In genomic region chr3L:10965731-10966647, dm6 we compare ENCODE assay signal across 1 fruit fly cellular context.
TF ChIP-seq lines count a peak whose summit lies in the region.

No protein-coding gene starts in this region.

TF ChIP-seq in whole organism, embryonic, 481 proteins besides CTCF, POLR2A, EP300 and RAD21 (continued from another document and continues in another):
- peak; percentile 81 for TF ChIP-seq NfI (GFP tag; optimal IDR thresholded peaks at IDR 0.05; lab: Kevin White, UChicago)
- peak; percentile 23 for TF ChIP-seq CG10565 (GFP tag; optimal IDR thresholded peaks at IDR 0.05; lab: Kevin White, UChicago)
- TF ChIP-seq Sry-β (GFP tag; optimal IDR thresholded peaks at IDR 0.05; lab: Kevin White, UChicago): peak; percentile 34
- TF ChIP-seq ara (GFP tag; IDR thresholded peaks at IDR 0.05; lab: Robert Waterston, UW): peak; percentile 83
- TF ChIP-seq wdn (GFP tag; IDR thresholded peaks at IDR 0.05; lab: Robert Waterston, UW): 0 out of 2 replicates have a peak, but pooled peaks have one; percentile 38
- TF ChIP-seq CG4360 (GFP tag; IDR thresholded peaks at IDR 0.05; lab: Robert Waterston, UW): peak; percentile 62; the same call in 1 of the 2 replicates
- peak; percentile 68 for TF ChIP-seq HLH54F (GFP tag; optimal IDR thresholded peaks at IDR 0.05; lab: Kevin White, UChicago)
- TF ChIP-seq CG1233 (GFP tag; optimal IDR thresholded peaks at IDR 0.05; lab: Kevin White, UChicago): peak; percentile 80
- TF ChIP-seq jing (GFP tag; optimal IDR thresholded peaks at IDR 0.05; lab: Kevin White, UChicago): peak; percentile 81
- peak; percentile 41 for TF ChIP-seq CG2116 (GFP tag; optimal IDR thresholded peaks at IDR 0.05; lab: Kevin White, UChicago)
- TF ChIP-seq HLH4C (GFP tag; IDR thresholded peaks at IDR 0.05; lab: Robert Waterston, UW; ENCODE audit: partially characterized antibody): no peak
- peak; percentile 88 for TF ChIP-seq nerfin-1 (tag; optimal IDR thresholded peaks at IDR 0.05; lab: Kevin White, UChicago)
- TF ChIP-seq Ssrp (tag; optimal IDR thresholded peaks at IDR 0.05; lab: Kevin White, UChicago): peak; percentile 89
- no peak for TF ChIP-seq mld (GFP tag; IDR thresholded peaks at IDR 0.05; lab: Robert Waterston, UW; ENCODE audit: partially characterized antibody)
- peak; percentile 68 for TF ChIP-seq Ets97D (GFP tag; optimal IDR thresholded peaks at IDR 0.05; lab: Kevin White, UChicago)
- TF ChIP-seq knrl (GFP tag; IDR thresholded peaks at IDR 0.05; lab: Robert Waterston, UW; ENCODE audit: partially characterized antibody): no peak
- TF ChIP-seq ranshi (GFP tag; IDR thresholded peaks at IDR 0.05; lab: Robert Waterston, UW): peak; percentile 85
- TF ChIP-seq CG15514 (GFP tag; optimal IDR thresholded peaks at IDR 0.05; lab: Kevin White, UChicago): peak; percentile 39
- TF ChIP-seq chn (GFP tag; optimal IDR thresholded peaks at IDR 0.05; lab: Kevin White, UChicago): peak; percentile 85
- TF ChIP-seq Nf-YA (GFP tag; IDR thresholded peaks at IDR 0.05; lab: Robert Waterston, UW): peak; percentile 81
- TF ChIP-seq dysf (GFP tag; IDR thresholded peaks at IDR 0.05; lab: Robert Waterston, UW): peak; percentile 91
- TF ChIP-seq Med (GFP tag; lab: Kevin White, UChicago): peak; percentile 97
- no peak for TF ChIP-seq pfk (GFP tag; optimal IDR thresholded peaks at IDR 0.05; lab: Kevin White, UChicago)
- TF ChIP-seq ATbp (GFP tag; optimal IDR thresholded peaks at IDR 0.05; lab: Kevin White, UChicago): peak; percentile 89
- TF ChIP-seq slou (GFP tag; optimal IDR thresholded peaks at IDR 0.05; lab: Kevin White, UChicago): peak; percentile 47
- TF ChIP-seq repo (GFP tag; optimal IDR thresholded peaks at IDR 0.05; lab: Kevin White, UChicago): peak; percentile 80
- no peak for TF ChIP-seq sc (optimal IDR thresholded peaks at IDR 0.05; lab: Kevin White, UChicago)
- TF ChIP-seq sc (GFP tag; optimal IDR thresholded peaks at IDR 0.05; lab: Kevin White, UChicago): peak; percentile 84
- TF ChIP-seq CG31388 (GFP tag; optimal IDR thresholded peaks at IDR 0.05; lab: Kevin White, UChicago): peak; percentile 42
- peak; percentile 75 for TF ChIP-seq mam (GFP tag; optimal IDR thresholded peaks at IDR 0.05; lab: Kevin White, UChicago)
- peak; percentile 77 for TF ChIP-seq CG7372 (GFP tag; IDR thresholded peaks at IDR 0.05; lab: Robert Waterston, UW)
- TF ChIP-seq jigr1 (GFP tag; IDR thresholded peaks at IDR 0.05; lab: Robert Waterston, UW): peak; percentile 71; the same call in 1 of the 3 replicates
- TF ChIP-seq CG10959 (GFP tag; IDR thresholded peaks at IDR 0.05; lab: Robert Waterston, UW): peak; percentile 84
- peak; percentile 93 for TF ChIP-seq CG13424 (tag; optimal IDR thresholded peaks at IDR 0.05; lab: Kevin White, UChicago)
- TF ChIP-seq en (GFP tag; optimal IDR thresholded peaks at IDR 0.05; lab: Kevin White, UChicago): peak; percentile 81
- peak; percentile 89 for TF ChIP-seq CG4424 (GFP tag; optimal IDR thresholded peaks at IDR 0.05; lab: Kevin White, UChicago)
- TF ChIP-seq Tbp (GFP tag; optimal IDR thresholded peaks at IDR 0.05; lab: Kevin White, UChicago): no peak
- TF ChIP-seq al (GFP tag; IDR thresholded peaks at IDR 0.05; lab: Robert Waterston, UW): peak; percentile 34; the same call in 1 of the 2 replicates
- peak; percentile 79 for TF ChIP-seq CG5245 (GFP tag; optimal IDR thresholded peaks at IDR 0.05; lab: Kevin White, UChicago)
- peak; percentile 74; the same call in 2 of the 3 replicates for TF ChIP-seq Mrtf (GFP tag; IDR thresholded peaks at IDR 0.05; lab: Robert Waterston, UW)
- peak in 1 of 2 experiments; percentile 92 for TF ChIP-seq eve (GFP tag; optimal IDR thresholded peaks at IDR 0.05; lab: Kevin White, UChicago)
- peak; percentile 30 for TF ChIP-seq HmgD (GFP tag; optimal IDR thresholded peaks at IDR 0.05; lab: Kevin White, UChicago)
- peak; percentile 61; the same call in 2 of the 3 replicates for TF ChIP-seq CG2199 (GFP tag; IDR thresholded peaks at IDR 0.05; lab: Robert Waterston, UW)
- TF ChIP-seq CG8924 (tag; optimal IDR thresholded peaks at IDR 0.05; lab: Kevin White, UChicago): peak; percentile 90
- TF ChIP-seq dan (GFP tag; IDR thresholded peaks at IDR 0.05; lab: Robert Waterston, UW): peak; percentile 43; the same call in 1 of the 2 replicates
- peak; percentile 69; the same call in 1 of the 2 replicates for TF ChIP-seq aop (GFP tag; IDR thresholded peaks at IDR 0.05; lab: Robert Waterston, UW)
- peak; percentile 79 for TF ChIP-seq CG32772 (GFP tag; IDR thresholded peaks at IDR 0.05; lab: Robert Waterston, UW)
- TF ChIP-seq ac (GFP tag; optimal IDR thresholded peaks at IDR 0.05; lab: Kevin White, UChicago): peak; percentile 2
- peak; percentile 60 for TF ChIP-seq Oaz (GFP tag; IDR thresholded peaks at IDR 0.05; lab: Robert Waterston, UW)
- peak; percentile 35 for TF ChIP-seq stwl (tag; optimal IDR thresholded peaks at IDR 0.05; lab: Kevin White, UChicago)
- TF ChIP-seq vnd (GFP tag; IDR thresholded peaks at IDR 0.05; lab: Robert Waterston, UW; ENCODE audit: partially characterized antibody): no peak
- TF ChIP-seq CG14965 (GFP tag; optimal IDR thresholded peaks at IDR 0.05; lab: Kevin White, UChicago; ENCODE audit: borderline replicate concordance): peak; percentile 17
- TF ChIP-seq E2f1 (GFP tag; IDR thresholded peaks at IDR 0.05; lab: Robert Waterston, UW): peak; percentile 82
- peak; percentile 92 for TF ChIP-seq Abd-B (GFP tag; optimal IDR thresholded peaks at IDR 0.05; lab: Kevin White, UChicago)
- peak; percentile 89 for TF ChIP-seq CG7839 (tag; optimal IDR thresholded peaks at IDR 0.05; lab: Kevin White, UChicago)
- peak; percentile 86 to 87 for TF ChIP-seq dpn (GFP tag; optimal IDR thresholded peaks at IDR 0.05; lab: Kevin White, UChicago)
- TF ChIP-seq so (GFP tag; IDR thresholded peaks at IDR 0.05; lab: Robert Waterston, UW): peak; percentile 87
- peak; percentile 45 for TF ChIP-seq Ravus (GFP tag; IDR thresholded peaks at IDR 0.05; lab: Robert Waterston, UW)
- peak; percentile 67 for TF ChIP-seq kay (GFP tag; optimal IDR thresholded peaks at IDR 0.05; lab: Kevin White, UChicago)
- TF ChIP-seq ci (GFP tag; IDR thresholded peaks at IDR 0.05; lab: Robert Waterston, UW): peak; percentile 95
- TF ChIP-seq fd3F (GFP tag; optimal IDR thresholded peaks at IDR 0.05; lab: Kevin White, UChicago): peak; percentile 42
- TF ChIP-seq CG8388 (GFP tag; optimal IDR thresholded peaks at IDR 0.05; lab: Kevin White, UChicago): peak; percentile 90
- 0 out of 2 replicates have a peak, but pooled peaks have one; percentile 39 for TF ChIP-seq cas (GFP tag; IDR thresholded peaks at IDR 0.05; lab: Robert Waterston, UW)
- peak; percentile 81 for TF ChIP-seq MTF-1 (GFP tag; optimal IDR thresholded peaks at IDR 0.05; lab: Kevin White, UChicago; ENCODE audit: borderline replicate concordance)
- TF ChIP-seq CG17385 (GFP tag; optimal IDR thresholded peaks at IDR 0.05; lab: Kevin White, UChicago): peak; percentile 83
- peak; percentile 69 for TF ChIP-seq CG8281 (tag; optimal IDR thresholded peaks at IDR 0.05; lab: Kevin White, UChicago)
- no peak for TF ChIP-seq hth (optimal IDR thresholded peaks at IDR 0.05; lab: Kevin White, UChicago)
- peak; percentile 80 for TF ChIP-seq Aef1 (GFP tag; IDR thresholded peaks at IDR 0.05; lab: Robert Waterston, UW)
- peak; percentile 72 for TF ChIP-seq CG8359 (GFP tag; optimal IDR thresholded peaks at IDR 0.05; lab: Kevin White, UChicago; ENCODE audit: borderline replicate concordance)
- peak; percentile 61 for TF ChIP-seq NK7.1 (GFP tag; optimal IDR thresholded peaks at IDR 0.05; lab: Kevin White, UChicago)
- TF ChIP-seq BtbVII (GFP tag; optimal IDR thresholded peaks at IDR 0.05; lab: Kevin White, UChicago): peak; percentile 70
- peak; percentile 85 for TF ChIP-seq bcd (GFP tag; optimal IDR thresholded peaks at IDR 0.05; lab: Kevin White, UChicago)
- peak; percentile 90 for TF ChIP-seq Blimp-1 (GFP tag; optimal IDR thresholded peaks at IDR 0.05; lab: Kevin White, UChicago)
- peak; percentile 78 for TF ChIP-seq CG3407 (GFP tag; optimal IDR thresholded peaks at IDR 0.05; lab: Kevin White, UChicago)
- TF ChIP-seq Neu2 (GFP tag; optimal IDR thresholded peaks at IDR 0.05; lab: Kevin White, UChicago; ENCODE audit: borderline replicate concordance): no peak
- no peak for TF ChIP-seq insv (GFP tag; optimal IDR thresholded peaks at IDR 0.05; lab: Kevin White, UChicago)
- TF ChIP-seq D19A (tag; optimal IDR thresholded peaks at IDR 0.05; lab: Kevin White, UChicago): peak; percentile 99
- TF ChIP-seq Taf1 (GFP tag; IDR thresholded peaks at IDR 0.05; lab: Robert Waterston, UW): 0 out of 2 replicates have a peak, but pooled peaks have one; percentile 6
- TF ChIP-seq CG17912 (GFP tag; optimal IDR thresholded peaks at IDR 0.05; lab: Kevin White, UChicago): no peak
- peak in 1 of 2 experiments; percentile 57 for TF ChIP-seq Hr78 (GFP tag; optimal IDR thresholded peaks at IDR 0.05; lab: Kevin White, UChicago)
- peak; percentile 18 for TF ChIP-seq vfl (GFP tag; optimal IDR thresholded peaks at IDR 0.05; lab: Kevin White, UChicago)
- peak; percentile 46 for TF ChIP-seq Myb (GFP tag; optimal IDR thresholded peaks at IDR 0.05; lab: Kevin White, UChicago)
- TF ChIP-seq CG10543 (GFP tag; optimal IDR thresholded peaks at IDR 0.05; lab: Kevin White, UChicago): no peak
- peak; percentile 45 for TF ChIP-seq CG7745 (tag; optimal IDR thresholded peaks at IDR 0.05; lab: Kevin White, UChicago)
- TF ChIP-seq Six4 (GFP tag; optimal IDR thresholded peaks at IDR 0.05; lab: Kevin White, UChicago): peak; percentile 76
- peak; percentile 82 for TF ChIP-seq Vsx1 (GFP tag; optimal IDR thresholded peaks at IDR 0.05; lab: Kevin White, UChicago)
- TF ChIP-seq gcm2 (GFP tag; optimal IDR thresholded peaks at IDR 0.05; lab: Kevin White, UChicago): peak; percentile 52
- no peak for TF ChIP-seq Opbp (GFP tag; IDR thresholded peaks at IDR 0.05; lab: Robert Waterston, UW; ENCODE audit: partially characterized antibody)
- TF ChIP-seq Ptx1 (GFP tag; IDR thresholded peaks at IDR 0.05; lab: Robert Waterston, UW): peak; percentile 90
- peak; percentile 84 for TF ChIP-seq Mad (GFP tag; optimal IDR thresholded peaks at IDR 0.05; lab: Kevin White, UChicago)
- TF ChIP-seq MBD-R2 (GFP tag; IDR thresholded peaks at IDR 0.05; lab: Robert Waterston, UW): no peak; the same call in 1 of the 2 replicates
- peak; percentile 66 for TF ChIP-seq CG12104 (GFP tag; optimal IDR thresholded peaks at IDR 0.05; lab: Kevin White, UChicago)
- TF ChIP-seq ap (GFP tag; IDR thresholded peaks at IDR 0.05; lab: Robert Waterston, UW): peak; percentile 79
- peak; percentile 85 for TF ChIP-seq CG10366 (GFP tag; IDR thresholded peaks at IDR 0.05; lab: Robert Waterston, UW)
- TF ChIP-seq ab (GFP tag; optimal IDR thresholded peaks at IDR 0.05; lab: Kevin White, UChicago): peak; percentile 51
- TF ChIP-seq ase (GFP tag; IDR thresholded peaks at IDR 0.05; lab: Robert Waterston, UW): peak; percentile 87
- peak; percentile 81; the same call in 2 of the 3 replicates for TF ChIP-seq gce (GFP tag; IDR thresholded peaks at IDR 0.05; lab: Robert Waterston, UW)
- TF ChIP-seq Gsc (GFP tag; IDR thresholded peaks at IDR 0.05; lab: Robert Waterston, UW): peak; percentile 54; the same call in 1 of the 2 replicates
- no peak for TF ChIP-seq CG13287 (GFP tag; IDR thresholded peaks at IDR 0.05; lab: Robert Waterston, UW; ENCODE audit: partially characterized antibody)
- peak; percentile 88 for TF ChIP-seq CG15601 (tag; optimal IDR thresholded peaks at IDR 0.05; lab: Kevin White, UChicago)
- peak; percentile 52 for TF ChIP-seq CG9215 (GFP tag; IDR thresholded peaks at IDR 0.05; lab: Robert Waterston, UW)
- TF ChIP-seq CG5180 (GFP tag; optimal IDR thresholded peaks at IDR 0.05; lab: Kevin White, UChicago): peak; percentile 74
- peak; percentile 74 for TF ChIP-seq CG11723 (GFP tag; optimal IDR thresholded peaks at IDR 0.05; lab: Kevin White, UChicago)
- peak; percentile 80 for TF ChIP-seq ken (GFP tag; IDR thresholded peaks at IDR 0.05; lab: Robert Waterston, UW)
- no peak for TF ChIP-seq CG8478 (optimal IDR thresholded peaks at IDR 0.05; lab: Kevin White, UChicago)
- peak; percentile 93 for TF ChIP-seq CG11504 (tag; optimal IDR thresholded peaks at IDR 0.05; lab: Kevin White, UChicago)
- TF ChIP-seq Sry-δ (GFP tag; optimal IDR thresholded peaks at IDR 0.05; lab: Kevin White, UChicago): peak; percentile 32
- TF ChIP-seq Trl (optimal IDR thresholded peaks at IDR 0.05; lab: Kevin White, UChicago): no peak
- TF ChIP-seq Trl (GFP tag; optimal IDR thresholded peaks at IDR 0.05; lab: Kevin White, UChicago): peak; percentile 87
- peak; percentile 70 for TF ChIP-seq CG3847 (GFP tag; IDR thresholded peaks at IDR 0.05; lab: Robert Waterston, UW)
- TF ChIP-seq pum (GFP tag; optimal IDR thresholded peaks at IDR 0.05; lab: Kevin White, UChicago): peak; percentile 89
- TF ChIP-seq p53 (GFP tag; optimal IDR thresholded peaks at IDR 0.05; lab: Kevin White, UChicago): peak; percentile 44
- 0 out of 2 replicates have a peak, but pooled peaks have one; percentile 24 for TF ChIP-seq CG11085 (GFP tag; IDR thresholded peaks at IDR 0.05; lab: Robert Waterston, UW)
- TF ChIP-seq CG31365 (tag; optimal IDR thresholded peaks at IDR 0.05; lab: Kevin White, UChicago): peak; percentile 49
- TF ChIP-seq Hmr (GFP tag; optimal IDR thresholded peaks at IDR 0.05; lab: Kevin White, UChicago): peak; percentile 60
- peak; percentile 81 for TF ChIP-seq peb (GFP tag; IDR thresholded peaks at IDR 0.05; lab: Robert Waterston, UW)
- TF ChIP-seq pb (GFP tag; optimal IDR thresholded peaks at IDR 0.05; lab: Kevin White, UChicago): peak; percentile 78
- peak; percentile 62 for TF ChIP-seq NC2α (GFP tag; optimal IDR thresholded peaks at IDR 0.05; lab: Kevin White, UChicago)
- peak; percentile 66; the same call in 1 of the 2 replicates for TF ChIP-seq klu (GFP tag; IDR thresholded peaks at IDR 0.05; lab: Robert Waterston, UW)
- peak; percentile 56 for TF ChIP-seq cwo (GFP tag; optimal IDR thresholded peaks at IDR 0.05; lab: Kevin White, UChicago)
- peak; percentile 72 for TF ChIP-seq scrt (GFP tag; optimal IDR thresholded peaks at IDR 0.05; lab: Kevin White, UChicago)
- peak; percentile 16 for TF ChIP-seq D19B (GFP tag; optimal IDR thresholded peaks at IDR 0.05; lab: Kevin White, UChicago)
- TF ChIP-seq CG4404 (GFP tag; IDR thresholded peaks at IDR 0.05; lab: Robert Waterston, UW): no peak
- TF ChIP-seq seq (GFP tag; IDR thresholded peaks at IDR 0.05; lab: Robert Waterston, UW): peak; percentile 75
- TF ChIP-seq CG15073 (GFP tag; optimal IDR thresholded peaks at IDR 0.05; lab: Kevin White, UChicago): peak; percentile 33
- TF ChIP-seq run (tag; optimal IDR thresholded peaks at IDR 0.05; lab: Kevin White, UChicago): peak; percentile 80
- TF ChIP-seq CG1529 (GFP tag; optimal IDR thresholded peaks at IDR 0.05; lab: Kevin White, UChicago): peak; percentile 91
- peak; percentile 88 for TF ChIP-seq CG14050 (GFP tag; IDR thresholded peaks at IDR 0.05; lab: Robert Waterston, UW)
